Worm (Caenorhabditis elegans) whole organism, mixed stage, embryonic: Measurements from ENCODE around the gene F36H9.1.

ENCODE experiments used
- nhr-12 ChIP-seq: fragments of 150-350 bp; optimal IDR thresholded peaks from 2 replicates; lab custom pipeline; 2014; ENCODE audit warnings: missing biosample characterization, missing genetic modification characterization
- pha-4 ChIP-seq: fragments of 150-350 bp; optimal IDR thresholded peaks from 2 replicates; lab custom pipeline; 2018; ENCODE audit warnings: missing biosample characterization, missing genetic modification reagents, missing genetic modification characterization
- snpc-4 ChIP-seq: fragments of 150-350 bp; optimal IDR thresholded peaks from 2 replicates; lab custom pipeline; 2014; ENCODE audit warnings: missing biosample characterization, missing genetic modification characterization

- TF ChIP-seq snpc-4 (no peak), pha-4 (tag; lab: Kevin White, UChicago) (no peak), nhr-12 (no peak)
These were observed 26.9 kb upstream of the F36H9.1 start for ce11 chrV:1767427-1767826.
